Fruit fly (Drosophila melanogaster) whole organism, embryonic: Measurements from ENCODE around the gene TH1.

Experiments used
- Atf6 ChIP-seq: fragments of 200-800 bp; sonication (Bioruptor generic); IDR thresholded peaks from 2 replicates; pipeline ENCODE4 v1.3.6; 2022; ENCODE audit warnings: missing biosample characterization, missing genetic modification characterization
- CG10959 ChIP-seq: fragments of 200-800 bp; sonication (Bioruptor generic); IDR thresholded peaks from 2 replicates; pipeline ENCODE4 v1.3.6; 2022; ENCODE audit warnings: missing biosample characterization, missing genetic modification characterization
- CG11504 ChIP-seq: fragments of 200-800 bp; sonication (Bioruptor generic); optimal IDR thresholded peaks from 3 replicates; lab custom pipeline; 2019; ENCODE audit warnings: missing biosample characterization, mild to moderate bottlenecking, missing genetic modification characterization, moderate library complexity
- CG13624 ChIP-seq: fragments of 200-800 bp; sonication (Bioruptor generic); optimal IDR thresholded peaks from 2 replicates; lab custom pipeline; 2016; ENCODE audit warnings: missing biosample characterization, missing genetic modification characterization
- CG14050 ChIP-seq: fragments of 200-800 bp; sonication (Bioruptor generic); IDR thresholded peaks from 3 replicates; pipeline ENCODE4 v1.3.6; 2022; ENCODE audit warnings: missing biosample characterization, missing genetic modification characterization
- CG1602 ChIP-seq: fragments of 200-800 bp; sonication (Bioruptor generic); optimal IDR thresholded peaks from 3 replicates; lab custom pipeline; 2016; ENCODE audit warnings: missing biosample characterization, missing genetic modification characterization
- CG1603 ChIP-seq: fragments of 200-800 bp; sonication (Bioruptor generic); optimal IDR thresholded peaks from 2 replicates; lab custom pipeline; 2019; ENCODE audit warnings: missing biosample characterization, mild to moderate bottlenecking, missing genetic modification characterization, moderate library complexity
- CG16813 ChIP-seq: fragments of 200-800 bp; sonication (Bioruptor generic); IDR thresholded peaks from 3 replicates; pipeline ENCODE4 v1.3.6; 2022; ENCODE audit warnings: missing biosample characterization, missing genetic modification characterization; ENCODE audit not compliant: partially characterized antibody
- CG16863 ChIP-seq: fragments of 200-800 bp; sonication (Bioruptor generic); optimal IDR thresholded peaks from 3 replicates; lab custom pipeline; 2016; ENCODE audit warnings: missing biosample characterization, missing genetic modification characterization
- CG3065 ChIP-seq: fragments of 200-800 bp; sonication (Bioruptor generic); optimal IDR thresholded peaks from 2 replicates; lab custom pipeline; 2016; ENCODE audit warnings: missing biosample characterization, missing genetic modification characterization
- CG3163 ChIP-seq: fragments of 200-800 bp; sonication (Bioruptor generic); optimal IDR thresholded peaks from 3 replicates; lab custom pipeline; 2016; ENCODE audit warnings: missing biosample characterization, missing genetic modification characterization
- CG32532 ChIP-seq: fragments of 200-800 bp; sonication (Bioruptor generic); IDR thresholded peaks from 2 replicates; pipeline ENCODE4 v1.3.6; 2022; ENCODE audit warnings: missing biosample characterization, missing genetic modification characterization
- CG3407 ChIP-seq: fragments of 200-800 bp; sonication (Bioruptor generic); optimal IDR thresholded peaks from 2 replicates; lab custom pipeline; 2018; ENCODE audit warnings: missing biosample characterization, mild to moderate bottlenecking, missing genetic modification characterization
- CG3995 ChIP-seq: fragments of 200-800 bp; sonication (Bioruptor generic); optimal IDR thresholded peaks from 3 replicates; lab custom pipeline; 2016; ENCODE audit warnings: missing biosample characterization, missing genetic modification characterization
- CG4282 ChIP-seq: fragments of 200-800 bp; sonication (Bioruptor generic); optimal IDR thresholded peaks from 2 replicates; lab custom pipeline; 2016; ENCODE audit warnings: missing biosample characterization, missing genetic modification characterization
- CG4360 ChIP-seq: fragments of 200-800 bp; sonication (Bioruptor generic); IDR thresholded peaks from 2 replicates; pipeline ENCODE4 v1.3.6; 2022; ENCODE audit warnings: missing biosample characterization, missing genetic modification characterization
- CG5245 ChIP-seq: fragments of 200-800 bp; sonication (Bioruptor generic); optimal IDR thresholded peaks from 3 replicates; lab custom pipeline; 2016; ENCODE audit warnings: missing biosample characterization, missing genetic modification characterization
- CG6272 ChIP-seq: fragments of 200-800 bp; sonication (Bioruptor generic); IDR thresholded peaks from 2 replicates; pipeline ENCODE4 v1.3.6; 2022; ENCODE audit warnings: missing biosample characterization, missing genetic modification characterization
- CG7372 ChIP-seq: fragments of 200-800 bp; sonication (Bioruptor generic); IDR thresholded peaks from 2 replicates; pipeline ENCODE4 v1.3.6; 2022; ENCODE audit warnings: missing biosample characterization, missing genetic modification characterization
- CG7963 ChIP-seq: fragments of 200-800 bp; sonication (Bioruptor generic); IDR thresholded peaks from 3 replicates; pipeline ENCODE4 v1.3.6; 2022; ENCODE audit warnings: missing biosample characterization, missing genetic modification characterization; ENCODE audit not compliant: partially characterized antibody
- CG8290 ChIP-seq, 3 experiments: fragments of 200-800 bp; sonication (Bioruptor generic); optimal IDR thresholded peaks; 2 replicates each; lab custom pipeline; 2016 to 2019; ENCODE audit warnings: missing biosample characterization in 3 of 3, missing genetic modification characterization in 3 of 3, mild to moderate bottlenecking in 2 of 3, moderate library complexity in 1 of 3
- CG9215 ChIP-seq: fragments of 200-800 bp; sonication (Bioruptor generic); IDR thresholded peaks from 2 replicates; pipeline ENCODE4 v1.3.6; 2022; ENCODE audit warnings: missing biosample characterization, missing genetic modification characterization
- CG9876 ChIP-seq: fragments of 200-800 bp; sonication (Bioruptor generic); optimal IDR thresholded peaks from 2 replicates; lab custom pipeline; 2016; ENCODE audit warnings: missing biosample characterization, missing genetic modification characterization
- D19B ChIP-seq: fragments of 200-800 bp; sonication (Bioruptor generic); optimal IDR thresholded peaks from 2 replicates; lab custom pipeline; 2017; ENCODE audit warnings: missing biosample characterization, mild to moderate bottlenecking, missing genetic modification characterization
- Hr39 ChIP-seq: fragments of >200 bp; optimal IDR thresholded peaks from 2 replicates; lab custom pipeline; 2017
- PHDP ChIP-seq: fragments of 200-800 bp; sonication (Bioruptor generic); optimal IDR thresholded peaks from 3 replicates; lab custom pipeline; 2018; ENCODE audit warnings: missing biosample characterization, mild to moderate bottlenecking, missing genetic modification characterization, moderate library complexity
- Pdp1 ChIP-seq, 2 experiments: fragments of 200-800 bp; sonication (Bioruptor generic); optimal IDR thresholded peaks; 3 replicates each; lab custom pipeline; 2016; ENCODE audit warnings: missing biosample characterization in 2 of 2, missing genetic modification characterization in 2 of 2, mild to moderate bottlenecking in 1 of 2, moderate library complexity in 1 of 2
- Sin3A ChIP-seq: fragments of >200 bp; optimal IDR thresholded peaks from 2 replicates; lab custom pipeline; 2018
- Trl ChIP-seq, 3 experiments: fragments of >200 bp in 2 of 3; fragments of 200-800 bp in 1 of 3; sonication (Bioruptor generic) in 1 of 3; optimal IDR thresholded peaks; 2 replicates in 1 of 3; 3 replicates in 2 of 3; lab custom pipeline; 2016 to 2017; ENCODE audit warnings: missing biosample characterization in 1 of 3, missing genetic modification characterization in 1 of 3
- al ChIP-seq: fragments of 200-800 bp; sonication (Bioruptor generic); IDR thresholded peaks from 2 replicates; pipeline ENCODE4 v1.3.6; 2022; ENCODE audit warnings: missing biosample characterization, missing genetic modification characterization
- bab2 ChIP-seq: fragments of 200-800 bp; sonication (Bioruptor generic); optimal IDR thresholded peaks from 2 replicates; lab custom pipeline; 2016; ENCODE audit warnings: missing biosample characterization, missing genetic modification characterization
- bsh ChIP-seq, 2 experiments: fragments of 200-800 bp; sonication (Bioruptor generic); optimal IDR thresholded peaks; 2 replicates each; lab custom pipeline; 2017 to 2018; ENCODE audit warnings: mild to moderate bottlenecking in 2 of 2, missing biosample characterization in 2 of 2, missing genetic modification characterization in 2 of 2, moderate library complexity in 1 of 2
- btn ChIP-seq: fragments of 200-800 bp; sonication (Bioruptor generic); optimal IDR thresholded peaks from 2 replicates; lab custom pipeline; 2016; ENCODE audit warnings: missing biosample characterization, missing genetic modification characterization
- ci ChIP-seq: fragments of 200-800 bp; sonication (Bioruptor generic); IDR thresholded peaks from 3 replicates; pipeline ENCODE4 v1.3.6; 2022; ENCODE audit warnings: missing biosample characterization, missing genetic modification characterization
- crp ChIP-seq, 2 experiments: fragments of 200-800 bp; sonication (Bioruptor generic); optimal IDR thresholded peaks; 2 replicates in 1 of 2; 3 replicates in 1 of 2; lab custom pipeline; 2017; ENCODE audit warnings: missing biosample characterization in 2 of 2, missing genetic modification characterization in 2 of 2, mild to moderate bottlenecking in 1 of 2, moderate library complexity in 1 of 2
- danr ChIP-seq: fragments of 200-800 bp; sonication (Bioruptor generic); IDR thresholded peaks from 2 replicates; pipeline ENCODE4 v1.3.6; 2022; ENCODE audit warnings: missing biosample characterization, missing genetic modification characterization
- disco-r ChIP-seq: fragments of 200-800 bp; sonication (Bioruptor generic); optimal IDR thresholded peaks from 2 replicates; lab custom pipeline; 2016; ENCODE audit warnings: missing biosample characterization, missing genetic modification characterization
- eyg ChIP-seq: fragments of 200-800 bp; sonication (Bioruptor generic); optimal IDR thresholded peaks from 3 replicates; lab custom pipeline; 2016; ENCODE audit warnings: missing biosample characterization, missing genetic modification characterization
- fd102C ChIP-seq: fragments of 200-800 bp; sonication (Bioruptor generic); optimal IDR thresholded peaks from 2 replicates; lab custom pipeline; 2018; ENCODE audit warnings: missing biosample characterization, mild to moderate bottlenecking, missing genetic modification characterization, moderate library complexity
- gcm ChIP-seq: fragments of 200-800 bp; sonication (Bioruptor generic); optimal IDR thresholded peaks from 2 replicates; lab custom pipeline; 2019; ENCODE audit warnings: missing biosample characterization, mild to moderate bottlenecking, missing genetic modification characterization, moderate library complexity
- hkb ChIP-seq, 2 experiments: fragments of 200-800 bp in 1 of 2; fragments of >200 bp in 1 of 2; sonication (Bioruptor generic) in 1 of 2; IDR thresholded peaks in 1 of 2; optimal IDR thresholded peaks in 1 of 2; 2 replicates each; pipeline versions ENCODE4 v1.3.6 to Lab custom; 2017 to 2022; ENCODE audit warnings: missing biosample characterization in 1 of 2, missing genetic modification characterization in 1 of 2
- jigr1 ChIP-seq: fragments of 200-800 bp; sonication (Bioruptor generic); IDR thresholded peaks from 3 replicates; pipeline ENCODE4 v1.3.6; 2022; ENCODE audit warnings: missing biosample characterization, missing genetic modification characterization
- lilli ChIP-seq: fragments of 200-800 bp; sonication (Bioruptor generic); optimal IDR thresholded peaks from 3 replicates; lab custom pipeline; 2016; ENCODE audit warnings: missing biosample characterization, missing genetic modification characterization
- pzg ChIP-seq: fragments of 200-800 bp; sonication (Bioruptor generic); optimal IDR thresholded peaks from 3 replicates; lab custom pipeline; 2018; ENCODE audit warnings: missing biosample characterization, mild to moderate bottlenecking, missing genetic modification characterization, moderate library complexity
- sisA ChIP-seq: fragments of 200-800 bp; sonication (Bioruptor generic); IDR thresholded peaks from 2 replicates; pipeline ENCODE4 v1.3.6; 2022; ENCODE audit warnings: missing biosample characterization, missing genetic modification characterization
- sug ChIP-seq: fragments of 200-800 bp; optimal IDR thresholded peaks from 2 replicates; lab custom pipeline; 2019; ENCODE audit warnings: missing biosample characterization, mild to moderate bottlenecking, missing genetic modification characterization, moderate library complexity
- tin ChIP-seq: fragments of 200-800 bp; sonication (Bioruptor generic); optimal IDR thresholded peaks from 3 replicates; lab custom pipeline; 2016; ENCODE audit warnings: missing biosample characterization, missing genetic modification characterization
- z ChIP-seq: fragments of 200-800 bp; sonication (Bioruptor generic); IDR thresholded peaks from 3 replicates; pipeline ENCODE4 v1.3.6; 2022; ENCODE audit warnings: missing biosample characterization, missing genetic modification characterization
- zf30C ChIP-seq: fragments of 200-800 bp; sonication (Bioruptor generic); optimal IDR thresholded peaks from 3 replicates; lab custom pipeline; 2018; ENCODE audit warnings: missing biosample characterization, mild to moderate bottlenecking, missing genetic modification characterization

TH1 gene

DNA sequence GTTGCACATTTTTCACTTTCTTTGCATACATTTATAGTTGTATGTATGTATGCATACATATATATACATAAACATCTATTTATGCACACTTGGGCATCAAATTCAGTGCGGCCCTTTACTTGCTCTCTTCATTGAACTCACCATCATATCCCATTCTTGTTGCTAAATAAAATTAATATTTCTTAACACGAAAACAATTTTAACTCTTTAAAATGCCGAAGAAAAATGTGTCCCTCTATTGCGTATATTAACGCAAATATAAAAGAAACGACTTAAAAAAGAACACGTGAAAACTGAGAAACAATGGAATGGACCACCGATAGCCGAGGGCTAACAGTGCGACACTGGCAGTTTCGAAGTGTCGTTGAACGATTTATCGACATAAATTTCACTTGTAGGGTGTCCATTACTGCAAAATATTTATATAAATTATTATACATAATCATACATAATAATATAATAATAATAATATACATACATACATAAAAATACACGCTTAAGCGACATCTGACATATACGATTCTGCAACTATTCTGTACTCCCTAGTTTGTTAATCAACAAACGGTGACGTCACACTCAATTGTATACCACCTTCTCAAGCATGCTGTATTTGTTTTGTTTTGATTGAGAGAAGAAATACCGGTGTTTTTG lies 32.4 kb downstream of the TH1 start, which contains the start of the genes U2af50 and PIG-Q (continued):
- TF ChIP-seq sisA (peak; percentile 93; the same call in 1 of the 2 replicates), sug (tag; lab: Kevin White, UChicago) (peak; percentile 91), CG3065 (peak; percentile 84), hkb (optimal IDR thresholded peaks at IDR 0.05; lab: Kevin White, UChicago) (no peak), hkb (GFP tag; IDR thresholded peaks at IDR 0.05; lab: Robert Waterston, UW) (peak; percentile 93), eyg (GFP tag; lab: Kevin White, UChicago) (peak; percentile 16), disco-r (GFP tag; lab: Kevin White, UChicago) (peak; percentile 15), CG10959 (peak; percentile 87), CG3995 (GFP tag; lab: Kevin White, UChicago) (peak; percentile 14), lilli (GFP tag; lab: Kevin White, UChicago) (peak; percentile 83), CG14050 (GFP tag; lab: Robert Waterston, UW) (no peak; the same call in 1 of the 3 replicates), zf30C (GFP tag; lab: Kevin White, UChicago) (peak; percentile 1), CG3407 (peak; percentile 81), Hr39 (lab: Kevin White, UChicago) (no peak), CG6272 (GFP tag; lab: Robert Waterston, UW) (no peak), CG4360 (GFP tag; lab: Robert Waterston, UW) (peak; percentile 67), CG11504 (tag; lab: Kevin White, UChicago) (peak; percentile 93), CG16813 (GFP tag; lab: Robert Waterston, UW) (peak; percentile 59), CG13624 (GFP tag; lab: Kevin White, UChicago) (peak; percentile 43), CG9876 (peak; percentile 48), Sin3A (lab: Kevin White, UChicago) (no peak), bab2 (peak; percentile 71), CG4282 (GFP tag; lab: Kevin White, UChicago) (no peak), fd102C (GFP tag; lab: Kevin White, UChicago) (peak; percentile 64), ci (no peak; the same call in none of the 3 replicates), CG8290 (GFP tag; optimal IDR thresholded peaks at IDR 0.05; lab: Kevin White, UChicago) (peak; percentile 79), CG8290 (tag; optimal IDR thresholded peaks at IDR 0.05; lab: Kevin White, UChicago) (peak in 1 of 2 experiments; percentile 19), CG1603 (tag; lab: Kevin White, UChicago) (peak; percentile 82), Pdp1 (GFP tag; optimal IDR thresholded peaks at IDR 0.05; lab: Kevin White, UChicago) (peak; percentile 52 to 53), tin (GFP tag; lab: Kevin White, UChicago) (peak; percentile 89), z (no peak), danr (GFP tag; lab: Robert Waterston, UW) (no peak; the same call in 1 of the 2 replicates), Trl (optimal IDR thresholded peaks at IDR 0.05; lab: Kevin White, UChicago) (no peak), Trl (GFP tag; optimal IDR thresholded peaks at IDR 0.05; lab: Kevin White, UChicago) (peak; percentile 51), CG32532 (peak; percentile 94), bsh (GFP tag; optimal IDR thresholded peaks at IDR 0.05; lab: Kevin White, UChicago) (peak; percentile 77 to 96), CG16863 (GFP tag; lab: Kevin White, UChicago) (peak; percentile 33), btn (no peak), CG1602 (GFP tag; lab: Kevin White, UChicago) (peak; percentile 90), CG7963 (GFP tag; lab: Robert Waterston, UW) (no peak), CG3163 (GFP tag; lab: Kevin White, UChicago) (peak; percentile 32), PHDP (peak; percentile 95), crp (GFP tag; optimal IDR thresholded peaks at IDR 0.05; lab: Kevin White, UChicago) (peak in 1 of 2 experiments; percentile 48), CG9215 (no peak; the same call in 1 of the 2 replicates), al (peak; percentile 91; the same call in 1 of the 2 replicates), CG7372 (GFP tag; lab: Robert Waterston, UW) (peak; percentile 91), D19B (GFP tag; lab: Kevin White, UChicago) (peak; percentile 80), gcm (GFP tag; lab: Kevin White, UChicago) (peak; percentile 92), jigr1 (no peak; the same call in 2 of the 3 replicates), CG5245 (GFP tag; lab: Kevin White, UChicago) (peak; percentile 83), pzg (GFP tag; lab: Kevin White, UChicago) (peak; percentile 51), Atf6 (GFP tag; lab: Robert Waterston, UW) (peak; percentile 88)
